Worm (Caenorhabditis elegans) whole organism, young adult: ENCODE measurements around the gene npr-13.

Experiments used
- B0035.1 ChIP-seq: sonication (generic microtip); optimal IDR thresholded peaks from 2 replicates; lab custom pipeline; 2016; ENCODE audit warnings: missing genetic modification characterization, mild to moderate bottlenecking, missing compliant biosample characterization, missing genotype, missing genetic modification reagents
- B0261.1 ChIP-seq: sonication (generic microtip); optimal IDR thresholded peaks from 2 replicates; lab custom pipeline; 2016; ENCODE audit warnings: mild to moderate bottlenecking, missing genetic modification characterization, moderate library complexity, missing compliant biosample characterization
- C06A6.2 ChIP-seq: fragments of 200-800 bp; sonication (Bioruptor generic); conservative IDR thresholded peaks from 2 replicates; pipeline ENCODE4 v1.3.6; 2022; ENCODE audit warnings: missing genetic modification characterization, missing compliant biosample characterization
- D2030.7 ChIP-seq: fragments of 200-800 bp; sonication (Bioruptor generic); IDR thresholded peaks from 2 replicates; pipeline ENCODE4 v1.3.6; 2022; ENCODE audit warnings: missing genetic modification reagents, missing genetic modification characterization, missing compliant biosample characterization
- F22D6.2 ChIP-seq: sonication (generic microtip); optimal IDR thresholded peaks from 2 replicates; lab custom pipeline; 2016; ENCODE audit warnings: mild to moderate bottlenecking, missing genetic modification characterization, missing compliant biosample characterization
- F52B5.7 ChIP-seq: sonication (generic microtip); optimal IDR thresholded peaks from 2 replicates; lab custom pipeline; 2016; ENCODE audit warnings: mild to moderate bottlenecking, missing genetic modification characterization, missing compliant biosample characterization
- Y53G8AR.9 ChIP-seq: fragments of 200-800 bp; sonication (Bioruptor generic); conservative IDR thresholded peaks from 2 replicates; pipeline ENCODE4 v1.3.6; 2022; ENCODE audit warnings: missing genetic modification reagents, missing genetic modification characterization, missing compliant biosample characterization
- ama-1 ChIP-seq, 3 experiments: fragments of 150-350 bp in 1 of 3; sonication (generic microtip) in 2 of 3; optimal IDR thresholded peaks; 2 replicates each; lab custom pipeline; 2014 to 2018; ENCODE audit warnings: missing biosample characterization in 2 of 3, missing genetic modification characterization in 2 of 3, missing genetic modification reagents in 2 of 3
- aptf-3 ChIP-seq: fragments of 200-800 bp; sonication (Bioruptor generic); IDR thresholded peaks from 2 replicates; pipeline ENCODE4 v1.3.6; 2022; ENCODE audit warnings: missing genetic modification characterization, missing compliant biosample characterization
- athp-1 ChIP-seq: sonication (generic microtip); optimal IDR thresholded peaks from 2 replicates; lab custom pipeline; 2017; ENCODE audit warnings: mild to moderate bottlenecking, missing genetic modification characterization, missing compliant biosample characterization
- ccch-3 ChIP-seq: fragments of 200-800 bp; sonication (Bioruptor generic); optimal IDR thresholded peaks from 2 replicates; lab custom pipeline; 2018; ENCODE audit warnings: mild to moderate bottlenecking, missing genetic modification characterization, missing compliant biosample characterization
- cebp-1 ChIP-seq, 2 experiments: fragments of 200-800 bp in 1 of 2; sonication (Bioruptor generic) in 1 of 2; sonication (generic microtip) in 1 of 2; IDR thresholded peaks in 1 of 2; optimal IDR thresholded peaks in 1 of 2; 2 replicates each; pipeline versions ENCODE4 v1.3.6 to Lab custom; 2017 to 2022; ENCODE audit warnings: missing compliant biosample characterization in 2 of 2, missing genetic modification characterization in 2 of 2, mild to moderate bottlenecking in 1 of 2, missing genetic modification reagents in 1 of 2, moderate library complexity in 1 of 2
- ceh-40 ChIP-seq: fragments of 200-800 bp; sonication (Bioruptor generic); IDR thresholded peaks from 2 replicates; pipeline ENCODE4 v1.3.6; 2022; ENCODE audit warnings: missing genetic modification characterization, missing compliant biosample characterization
- ceh-79 ChIP-seq: sonication (generic microtip); optimal IDR thresholded peaks from 2 replicates; lab custom pipeline; 2017; ENCODE audit warnings: mild to moderate bottlenecking, missing genetic modification characterization, missing compliant biosample characterization
- ceh-91 ChIP-seq: fragments of 200-800 bp; sonication (Bioruptor generic); IDR thresholded peaks from 2 replicates; pipeline ENCODE4 v1.3.6; 2022; ENCODE audit warnings: missing genetic modification reagents, missing genetic modification characterization, missing compliant biosample characterization
- chd-7 ChIP-seq: sonication (generic microtip); optimal IDR thresholded peaks from 2 replicates; lab custom pipeline; 2016; ENCODE audit warnings: mild to moderate bottlenecking, missing genetic modification characterization, moderate library complexity, missing compliant biosample characterization
- dox-1 ChIP-seq: fragments of 200-800 bp; sonication (Bioruptor generic); IDR thresholded peaks from 2 replicates; pipeline ENCODE4 v1.3.6; 2022; ENCODE audit warnings: missing genetic modification reagents, missing genetic modification characterization, missing compliant biosample characterization
- dpff-1 ChIP-seq: sonication (generic microtip); optimal IDR thresholded peaks from 2 replicates; lab custom pipeline; 2017; ENCODE audit warnings: mild to moderate bottlenecking, missing genetic modification characterization, missing compliant biosample characterization
- efl-1 ChIP-seq: fragments of 150-350 bp; optimal IDR thresholded peaks from 2 replicates; lab custom pipeline; 2014; ENCODE audit warnings: missing biosample characterization, missing genetic modification reagents, missing genetic modification characterization
- egl-44 ChIP-seq: fragments of 200-800 bp; sonication (Bioruptor generic); IDR thresholded peaks from 2 replicates; pipeline ENCODE4 v1.3.6; 2022; ENCODE audit warnings: missing genetic modification reagents, missing genetic modification characterization, missing compliant biosample characterization
- fkh-3 ChIP-seq: sonication (generic microtip); optimal IDR thresholded peaks from 2 replicates; lab custom pipeline; 2016; ENCODE audit warnings: mild to moderate bottlenecking, missing genetic modification characterization, missing compliant biosample characterization
- him-1 ChIP-seq: sonication (generic microtip); optimal IDR thresholded peaks from 2 replicates; lab custom pipeline; 2016; ENCODE audit warnings: missing genotype, missing genetic modification reagents, missing genetic modification characterization, missing compliant biosample characterization
- hmg-1.2 ChIP-seq: fragments of 200-800 bp; sonication (Bioruptor generic); IDR thresholded peaks from 2 replicates; pipeline ENCODE4 v1.3.6; 2022; ENCODE audit warnings: missing genetic modification reagents, missing genetic modification characterization, missing compliant biosample characterization
- lag-1 ChIP-seq: fragments of 200-800 bp; sonication (Bioruptor generic); IDR thresholded peaks from 2 replicates; pipeline ENCODE4 v1.3.6; 2022; ENCODE audit warnings: missing genetic modification reagents, missing genetic modification characterization, missing compliant biosample characterization
- lin-40 ChIP-seq: sonication (generic microtip); optimal IDR thresholded peaks from 2 replicates; lab custom pipeline; 2016; ENCODE audit warnings: missing genetic modification characterization, mild to moderate bottlenecking, missing compliant biosample characterization, missing genotype, missing genetic modification reagents
- lir-1 ChIP-seq: fragments of 200-800 bp; sonication (Bioruptor generic); conservative IDR thresholded peaks from 2 replicates; pipeline ENCODE4 v1.3.6; 2022; ENCODE audit warnings: missing genetic modification reagents, missing genetic modification characterization, missing compliant biosample characterization
- lsl-1 ChIP-seq: fragments of 200-800 bp; sonication (Bioruptor generic); optimal IDR thresholded peaks from 2 replicates; lab custom pipeline; 2018; ENCODE audit warnings: mild to moderate bottlenecking, missing genetic modification characterization, moderate library complexity, missing compliant biosample characterization
- madf-3 ChIP-seq: fragments of 200-800 bp; sonication (Bioruptor generic); IDR thresholded peaks from 2 replicates; pipeline ENCODE4 v1.3.6; 2022; ENCODE audit warnings: missing genetic modification reagents, missing genetic modification characterization, missing compliant biosample characterization
- madf-6 ChIP-seq: fragments of 200-800 bp; sonication (Bioruptor generic); IDR thresholded peaks from 2 replicates; pipeline ENCODE4 v1.3.6; 2022; ENCODE audit warnings: missing genetic modification reagents, missing genetic modification characterization, missing compliant biosample characterization
- mcd-1 ChIP-seq: fragments of 200-800 bp; sonication (Bioruptor generic); IDR thresholded peaks from 2 replicates; pipeline ENCODE4 v1.3.6; 2022; ENCODE audit warnings: missing genetic modification reagents, missing genetic modification characterization, missing compliant biosample characterization
- mel-28 ChIP-seq: sonication (generic microtip); optimal IDR thresholded peaks from 2 replicates; lab custom pipeline; 2016; ENCODE audit warnings: borderline replicate concordance, mild to moderate bottlenecking, missing genetic modification characterization, missing compliant biosample characterization
- mxl-1 ChIP-seq: sonication (generic microtip); optimal IDR thresholded peaks from 2 replicates; lab custom pipeline; 2016; ENCODE audit warnings: missing genetic modification characterization, missing compliant biosample characterization
- nfya-1 ChIP-seq: sonication (generic microtip); optimal IDR thresholded peaks from 2 replicates; lab custom pipeline; 2017; ENCODE audit warnings: antibody characterized with exemption, missing compliant biosample characterization, missing genetic modification characterization, borderline replicate concordance; ENCODE audit not compliant: insufficient read depth
- nfya-2 ChIP-seq: fragments of 200-800 bp; sonication (Bioruptor generic); IDR thresholded peaks from 2 replicates; pipeline ENCODE4 v1.3.6; 2022; ENCODE audit warnings: missing genetic modification reagents, missing genetic modification characterization, missing compliant biosample characterization
- nhr-120 ChIP-seq: fragments of 200-800 bp; sonication (Bioruptor generic); IDR thresholded peaks from 2 replicates; pipeline ENCODE4 v1.3.6; 2022; ENCODE audit warnings: missing genetic modification characterization, missing compliant biosample characterization
- nhr-179 ChIP-seq: sonication (generic microtip); optimal IDR thresholded peaks from 2 replicates; lab custom pipeline; 2016; ENCODE audit warnings: mild to moderate bottlenecking, missing genetic modification characterization, missing compliant biosample characterization
- nhr-27 ChIP-seq: fragments of 200-800 bp; sonication (Bioruptor generic); optimal IDR thresholded peaks from 2 replicates; lab custom pipeline; 2018; ENCODE audit warnings: mild to moderate bottlenecking, missing genetic modification characterization, moderate library complexity, missing compliant biosample characterization
- pha-4 ChIP-seq: fragments of 150-350 bp; sonication (generic microtip); optimal IDR thresholded peaks from 2 replicates; lab custom pipeline; 2014; ENCODE audit warnings: missing biosample characterization, missing genetic modification reagents, missing genetic modification characterization
- repo-1 ChIP-seq: sonication (generic microtip); optimal IDR thresholded peaks from 2 replicates; lab custom pipeline; 2017; ENCODE audit warnings: mild to moderate bottlenecking, missing genetic modification characterization, missing compliant biosample characterization
- tlf-1 ChIP-seq: fragments of 200-800 bp; sonication (Bioruptor generic); optimal IDR thresholded peaks from 2 replicates; lab custom pipeline; 2018; ENCODE audit warnings: mild to moderate bottlenecking, missing genetic modification characterization, missing compliant biosample characterization
- unc-130 ChIP-seq: sonication (generic microtip); optimal IDR thresholded peaks from 2 replicates; lab custom pipeline; 2016; ENCODE audit warnings: missing genetic modification reagents, missing genetic modification characterization, missing compliant biosample characterization
- unc-62 ChIP-seq: fragments of 150-350 bp; optimal IDR thresholded peaks from 2 replicates; lab custom pipeline; 2014; ENCODE audit warnings: missing biosample characterization, missing genetic modification reagents, missing genetic modification characterization
- xnd-1 ChIP-seq: sonication (generic microtip); optimal IDR thresholded peaks from 2 replicates; lab custom pipeline; 2016; ENCODE audit warnings: missing genotype, missing genetic modification reagents, missing genetic modification characterization, missing compliant biosample characterization
- ztf-18 ChIP-seq: sonication (generic microtip); optimal IDR thresholded peaks from 2 replicates; lab custom pipeline; 2016; ENCODE audit warnings: missing genotype, mild to moderate bottlenecking, missing genetic modification characterization, missing compliant biosample characterization
- ztf-26 ChIP-seq: sonication (generic microtip); optimal IDR thresholded peaks from 2 replicates; lab custom pipeline; 2017; ENCODE audit warnings: missing genetic modification characterization, missing compliant biosample characterization

The npr-13 gene

ce11 chrV:14835075-14835991, 23.1 kb downstream of the npr-13 start (continued):
- TF ChIP-seq ztf-18 (tag; lab: Kevin White, UChicago) (no peak), Y53G8AR.9 (GFP tag; lab: Robert Waterston, UW) (no peak), tlf-1 (GFP tag; lab: Kevin White, UChicago) (peak; percentile 51), cebp-1 (GFP tag; IDR thresholded peaks at IDR 0.05; lab: Robert Waterston, UW) (no peak), cebp-1 (tag; optimal IDR thresholded peaks at IDR 0.05; lab: Kevin White, UChicago) (peak; percentile 25), lag-1 (GFP tag; lab: Robert Waterston, UW) (no peak), ceh-79 (tag; lab: Kevin White, UChicago) (no peak), mcd-1 (GFP tag; lab: Robert Waterston, UW) (no peak), ceh-91 (GFP tag; lab: Robert Waterston, UW) (peak; percentile 55), lsl-1 (peak; percentile 72), nhr-179 (tag; lab: Kevin White, UChicago) (no peak), F22D6.2 (tag; lab: Kevin White, UChicago) (no peak), mel-28 (no peak), egl-44 (GFP tag; lab: Robert Waterston, UW) (no peak), ama-1 (optimal IDR thresholded peaks at IDR 0.05; lab: Kevin White, UChicago) (no peak), ama-1 (GFP tag; optimal IDR thresholded peaks at IDR 0.05; lab: Kevin White, UChicago) (no peak), B0261.1 (tag; lab: Kevin White, UChicago) (no peak), xnd-1 (tag; lab: Kevin White, UChicago) (no peak), dox-1 (GFP tag; lab: Robert Waterston, UW) (0 out of 2 replicates have a peak, but pooled peaks have one; percentile 21), C06A6.2 (GFP tag; lab: Robert Waterston, UW) (no peak), nhr-27 (no peak), unc-130 (no peak), madf-6 (peak; percentile 91)

- TF ChIP-seq dpff-1 (tag; lab: Kevin White, UChicago) (no peak), fkh-3 (tag; lab: Kevin White, UChicago) (no peak), chd-7 (peak; percentile 10), C06A6.2 (GFP tag; lab: Robert Waterston, UW) (no peak), aptf-3 (no peak), him-1 (tag; lab: Kevin White, UChicago) (no peak), repo-1 (tag; lab: Kevin White, UChicago) (no peak), lin-40 (no peak), nhr-179 (tag; lab: Kevin White, UChicago) (no peak), egl-44 (GFP tag; lab: Robert Waterston, UW) (no peak), nhr-120 (GFP tag; lab: Robert Waterston, UW) (no peak), pha-4 (tag; lab: Kevin White, UChicago) (no peak), mxl-1 (tag; lab: Kevin White, UChicago) (no peak), madf-3 (no peak), nhr-27 (no peak), cebp-1 (GFP tag; IDR thresholded peaks at IDR 0.05; lab: Robert Waterston, UW) (no peak), cebp-1 (tag; optimal IDR thresholded peaks at IDR 0.05; lab: Kevin White, UChicago) (peak; percentile 40), nfya-2 (GFP tag; lab: Robert Waterston, UW) (no peak), lir-1 (GFP tag; lab: Robert Waterston, UW) (no peak), D2030.7 (GFP tag; lab: Robert Waterston, UW) (no peak), lag-1 (GFP tag; lab: Robert Waterston, UW) (no peak), hmg-1.2 (GFP tag; lab: Robert Waterston, UW) (peak; percentile 30; the same call in 1 of the 2 replicates), B0035.1 (tag; lab: Kevin White, UChicago) (no peak), unc-62 (GFP tag; lab: Kevin White, UChicago) (no peak), nfya-1 (tag; lab: Kevin White, UChicago) (no peak), dox-1 (GFP tag; lab: Robert Waterston, UW) (no peak), ztf-26 (tag; lab: Kevin White, UChicago) (no peak), ceh-40 (GFP tag; lab: Robert Waterston, UW) (no peak), efl-1 (GFP tag; lab: Kevin White, UChicago) (no peak), ama-1 (optimal IDR thresholded peaks at IDR 0.05; lab: Kevin White, UChicago) (no peak), ama-1 (GFP tag; optimal IDR thresholded peaks at IDR 0.05; lab: Kevin White, UChicago) (no peak), athp-1 (tag; lab: Kevin White, UChicago) (no peak), ccch-3 (GFP tag; lab: Kevin White, UChicago) (no peak), F52B5.7 (tag; lab: Kevin White, UChicago) (no peak)
These were observed 25.2 kb downstream of the npr-13 start for ce11 chrV:14833219-14833618.
